Fruit fly (Drosophila melanogaster): ENCODE results near the gene RhoGAP19D.

The RhoGAP19D gene

DNA sequence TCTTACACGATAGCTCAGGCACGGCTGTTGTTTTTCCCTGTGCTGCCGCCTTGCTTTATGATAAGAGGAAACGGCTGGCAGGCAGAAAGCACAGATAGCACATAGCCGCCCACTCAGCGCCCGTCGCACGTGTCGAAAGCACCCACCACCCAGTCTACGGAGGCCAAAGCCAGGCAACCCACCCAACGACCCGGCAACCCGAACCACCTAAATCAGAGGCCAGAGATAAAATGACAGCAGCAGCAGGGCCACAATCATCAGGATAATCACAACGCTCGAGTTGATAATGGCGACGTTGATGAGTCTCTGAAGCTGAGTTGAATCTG lies 7.0 kb downstream of the RhoGAP19D start:
- TF ChIP-seq dmrt93B (GFP tag; optimal IDR thresholded peaks at IDR 0.05) = peak; percentile 2
- TF ChIP-seq woc (GFP tag; optimal IDR thresholded peaks at IDR 0.05) = no peak

DNA sequence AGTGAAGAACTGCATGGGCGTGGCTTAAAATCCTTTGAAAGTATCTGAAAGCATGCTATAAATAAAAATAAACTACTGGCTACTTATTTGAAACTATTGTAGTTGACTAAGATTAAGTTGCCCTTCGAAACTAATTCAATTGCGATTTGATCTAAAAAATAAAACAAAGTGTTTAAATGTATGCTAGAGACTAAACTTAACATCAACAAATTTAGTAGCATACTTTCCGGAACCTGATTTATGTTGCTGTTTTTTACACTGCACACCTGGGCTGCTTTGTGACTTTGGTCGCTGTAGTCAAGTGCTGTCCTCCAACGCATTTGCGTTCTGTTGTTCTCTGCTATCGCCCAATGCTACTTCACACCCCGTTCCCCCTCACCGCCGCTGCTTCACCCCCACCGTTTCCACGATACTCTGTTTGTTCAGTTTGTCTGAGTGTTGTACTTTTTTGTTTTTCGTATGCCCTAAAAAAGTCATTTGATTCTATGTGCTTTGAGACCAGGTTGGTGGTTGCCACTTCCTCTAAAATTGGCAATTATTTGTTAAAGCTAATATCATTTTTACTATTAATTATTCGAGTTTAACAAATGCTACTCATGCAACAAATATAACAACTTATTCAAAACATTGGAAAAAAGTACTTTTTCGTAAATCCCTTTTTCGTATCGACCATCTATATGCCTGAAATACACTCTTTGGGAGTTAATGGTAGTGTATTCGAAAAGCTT lies 7.6 kb downstream of the RhoGAP19D start:
- TF ChIP-seq woc (GFP tag; optimal IDR thresholded peaks at IDR 0.05) (no peak), Dif (GFP tag; optimal IDR thresholded peaks at IDR 0.05; ENCODE audit: partially characterized antibody) (no peak), Myc (optimal IDR thresholded peaks at IDR 0.05) (no peak), Abd-B (GFP tag; optimal IDR thresholded peaks at IDR 0.05) (no peak), dmrt93B (GFP tag; optimal IDR thresholded peaks at IDR 0.05) (peak; percentile 55), Hnf4 (GFP tag; optimal IDR thresholded peaks at IDR 0.05) (peak; percentile 32), Hr83 (GFP tag; optimal IDR thresholded peaks at IDR 0.05; ENCODE audit: poor library complexity, severe bottlenecking) (no peak), ey (GFP tag; optimal IDR thresholded peaks at IDR 0.05) (peak; percentile 57), h (GFP tag; optimal IDR thresholded peaks at IDR 0.05) (peak; percentile 74), Rel (GFP tag; optimal IDR thresholded peaks at IDR 0.05) (no peak), Rel (tag; optimal IDR thresholded peaks at IDR 0.05) (peak; percentile 29), CG32264 (GFP tag; optimal IDR thresholded peaks at IDR 0.05) (no peak), lola (GFP tag; optimal IDR thresholded peaks at IDR 0.05) (no peak), br (GFP tag; optimal IDR thresholded peaks at IDR 0.05) (peak; percentile 47), Sp1 (GFP tag; optimal IDR thresholded peaks at IDR 0.05) (peak; percentile 41), Jra (GFP tag; optimal IDR thresholded peaks at IDR 0.05) (no peak), rgr (GFP tag; optimal IDR thresholded peaks at IDR 0.05) (no peak), brk (GFP tag; optimal IDR thresholded peaks at IDR 0.05) (no peak), N (GFP tag; optimal IDR thresholded peaks at IDR 0.05) (no peak), pan (optimal IDR thresholded peaks at IDR 0.05) (no peak), GATAd (GFP tag; optimal IDR thresholded peaks at IDR 0.05) (no peak), Mio (GFP tag; optimal IDR thresholded peaks at IDR 0.05) (no peak), OdsH (GFP tag; optimal IDR thresholded peaks at IDR 0.05) (peak; percentile 7), sage (GFP tag; optimal IDR thresholded peaks at IDR 0.05) (peak; percentile 7), Dfd (GFP tag; optimal IDR thresholded peaks at IDR 0.05) (no peak), fru (GFP tag; optimal IDR thresholded peaks at IDR 0.05) (peak; percentile 62), Vsx2 (GFP tag; optimal IDR thresholded peaks at IDR 0.05; ENCODE audit: partially characterized antibody) (no peak), Hr78 (GFP tag; optimal IDR thresholded peaks at IDR 0.05) (no peak), sv (GFP tag; optimal IDR thresholded peaks at IDR 0.05) (no peak), CG9705 (GFP tag; optimal IDR thresholded peaks at IDR 0.05) (no peak), foxo (GFP tag; optimal IDR thresholded peaks at IDR 0.05) (peak in 1 of 2 experiments; percentile 38), HLH106 (tag; optimal IDR thresholded peaks at IDR 0.05) (peak; percentile 66), psq (GFP tag; optimal IDR thresholded peaks at IDR 0.05) (peak; percentile 46), dl (GFP tag; optimal IDR thresholded peaks at IDR 0.05; ENCODE audit: insufficient read depth in 1 of 2, partially characterized antibody in 2 of 2) (no peak), CrebA (GFP tag; optimal IDR thresholded peaks at IDR 0.05; ENCODE audit: borderline replicate concordance) (no peak), jim (GFP tag; optimal IDR thresholded peaks at IDR 0.05) (no peak), usp (GFP tag; optimal IDR thresholded peaks at IDR 0.05) (no peak), tai (GFP tag; optimal IDR thresholded peaks at IDR 0.05) (no peak), dsf (GFP tag; optimal IDR thresholded peaks at IDR 0.05; ENCODE audit: borderline replicate concordance) (no peak)

DNA sequence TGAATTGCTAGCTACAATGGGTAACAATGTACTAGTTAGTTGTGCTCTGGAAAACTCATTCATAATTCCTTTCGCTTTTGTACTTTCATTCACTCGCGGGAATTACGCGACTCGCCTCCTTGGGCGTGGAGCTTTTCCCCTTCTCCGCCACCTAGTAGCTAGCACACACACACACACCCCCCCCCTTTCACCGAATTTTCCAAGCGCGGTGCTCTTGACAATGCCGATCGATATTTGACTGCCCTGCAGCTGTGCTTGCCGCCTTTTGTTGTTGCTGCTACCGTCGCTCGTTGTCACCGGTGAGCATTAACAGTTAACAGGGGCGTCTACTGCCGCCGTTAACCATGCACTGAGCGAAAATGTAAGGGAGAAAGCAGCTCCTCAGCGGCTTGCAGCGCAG lies 8.2 kb downstream of the RhoGAP19D start:
- TF ChIP-seq Hr83 (GFP tag; optimal IDR thresholded peaks at IDR 0.05; ENCODE audit: poor library complexity, severe bottlenecking) (no peak), jim (GFP tag; optimal IDR thresholded peaks at IDR 0.05) (no peak), rgr (GFP tag; optimal IDR thresholded peaks at IDR 0.05) (no peak), CG9705 (GFP tag; optimal IDR thresholded peaks at IDR 0.05) (no peak), HLH106 (tag; optimal IDR thresholded peaks at IDR 0.05) (no peak), CrebA (GFP tag; optimal IDR thresholded peaks at IDR 0.05; ENCODE audit: borderline replicate concordance) (no peak), psq (GFP tag; optimal IDR thresholded peaks at IDR 0.05) (no peak), h (GFP tag; optimal IDR thresholded peaks at IDR 0.05) (no peak), tai (GFP tag; optimal IDR thresholded peaks at IDR 0.05) (no peak), Hnf4 (GFP tag; optimal IDR thresholded peaks at IDR 0.05) (no peak), dsf (GFP tag; optimal IDR thresholded peaks at IDR 0.05; ENCODE audit: borderline replicate concordance) (no peak), GATAd (GFP tag; optimal IDR thresholded peaks at IDR 0.05) (no peak), Mio (GFP tag; optimal IDR thresholded peaks at IDR 0.05) (no peak), foxo (GFP tag; optimal IDR thresholded peaks at IDR 0.05) (no peak), br (GFP tag; optimal IDR thresholded peaks at IDR 0.05) (no peak)

All from whole organism, wandering third instar larva.